Fruit fly (Drosophila melanogaster) S2 (cell line): ENCODE results near the gene Rhau.

Source experiments
- CG8478 ChIP-seq: fragments of >200 bp; optimal IDR thresholded peaks from 2 replicates; lab custom pipeline; 2018
- CTCF ChIP-seq, 2 experiments: fragments of >200 bp; optimal IDR thresholded peaks; 2 replicates each; lab custom pipeline; 2018

DNA sequence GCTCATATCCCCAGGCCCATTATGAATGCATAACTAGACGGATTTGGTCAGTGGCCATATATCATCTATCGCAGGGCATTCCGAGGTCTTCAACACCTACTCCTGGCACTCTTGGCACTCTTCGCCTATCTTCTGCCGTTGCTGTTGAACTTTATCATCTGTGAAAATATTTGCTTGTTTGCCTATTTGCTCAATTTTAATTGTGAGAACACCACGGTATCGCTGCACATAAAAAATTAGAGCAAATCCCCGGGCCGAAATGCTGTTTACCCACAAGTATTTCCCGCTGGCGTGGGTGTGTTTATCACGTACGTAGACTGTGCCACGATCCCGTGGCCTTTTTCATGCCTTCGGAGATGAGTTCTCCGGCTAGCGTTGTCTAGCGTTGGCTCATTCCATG is 23.0 kb upstream of the Rhau start:
- TF ChIP-seq CG8478 (lab: Kevin White, UChicago) (no peak), CTCF (optimal IDR thresholded peaks at IDR 0.05; lab: Kevin White, UChicago) (no peak)
